Fruit fly (Drosophila melanogaster) S2 (cell line): ENCODE measurements around the gene Agpat1.

Source experiments
- CG8478 ChIP-seq: fragments of >200 bp; optimal IDR thresholded peaks from 2 replicates; lab custom pipeline; 2018
- CTCF ChIP-seq, 2 experiments: fragments of >200 bp; optimal IDR thresholded peaks; 2 replicates each; lab custom pipeline; 2018

- TF ChIP-seq CTCF (optimal IDR thresholded peaks at IDR 0.05; lab: Kevin White, UChicago) (no peak), CG8478 (lab: Kevin White, UChicago) (no peak)
Observed at dm6 chrX:12741914-12742650, 23.0 kb upstream of the Agpat1 start, which contains the start of gene Smr.
